Fruit fly (Drosophila melanogaster): Measurements from ENCODE around the gene path.

Gene path

DNA sequence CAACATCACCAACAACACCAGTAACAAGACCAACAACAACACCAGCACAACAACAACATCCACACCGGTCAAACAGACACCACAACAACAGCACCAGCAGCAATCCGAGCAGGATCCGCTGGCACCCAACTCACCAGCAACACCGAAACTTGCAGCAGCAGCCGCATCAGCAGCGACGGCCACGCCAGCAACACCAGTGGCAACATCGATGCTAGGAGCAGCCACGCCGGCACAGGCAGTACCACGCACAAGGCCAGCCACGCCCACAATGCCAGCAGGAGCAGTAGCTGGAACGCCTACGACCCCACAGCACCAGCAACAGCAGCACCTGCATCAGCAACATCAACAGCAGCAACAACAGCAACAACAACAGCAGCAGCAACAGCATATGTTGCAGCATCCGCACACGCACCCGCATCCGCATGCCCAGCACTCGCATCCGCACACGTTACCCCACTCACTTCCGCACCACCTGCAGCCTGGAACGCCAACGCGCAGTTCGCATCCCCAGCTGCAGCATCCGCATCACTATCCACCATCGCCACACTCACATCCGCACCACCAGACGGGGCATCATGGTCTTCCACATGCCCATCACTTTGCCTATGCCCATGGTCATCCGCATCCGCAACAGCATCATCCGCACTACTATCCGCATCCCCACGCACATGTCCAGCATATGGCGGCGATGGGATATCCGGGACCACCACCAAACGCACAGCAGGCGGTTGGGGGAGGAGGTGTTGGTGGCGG lies 33.8 kb downstream of the path start:
- TF ChIP-seq CrebA (GFP tag; optimal IDR thresholded peaks at IDR 0.05; ENCODE audit: borderline replicate concordance) (no peak), Dfd (GFP tag; optimal IDR thresholded peaks at IDR 0.05) (peak; percentile 92)

DNA sequence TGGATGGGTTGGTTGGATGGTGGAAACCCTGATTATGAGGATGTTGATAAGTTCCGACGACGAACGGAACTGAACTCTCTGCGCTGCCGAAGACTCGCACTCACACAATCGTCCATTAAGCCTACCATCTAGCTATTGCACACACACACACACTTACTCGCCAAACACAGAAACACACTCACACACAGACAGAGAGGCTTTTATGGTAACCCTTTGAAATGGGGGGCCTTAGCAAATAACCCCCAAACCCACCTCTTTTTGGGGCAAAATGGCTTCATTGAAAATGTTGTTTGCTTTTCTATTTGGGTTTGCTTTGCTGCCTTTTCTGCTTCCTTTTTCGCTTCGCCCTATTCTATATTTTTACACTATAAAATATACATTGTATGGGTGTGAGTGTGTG lies 36.0 kb downstream of the path start:
- TF ChIP-seq dmrt93B (GFP tag; optimal IDR thresholded peaks at IDR 0.05) = no peak
- TF ChIP-seq jim (GFP tag; optimal IDR thresholded peaks at IDR 0.05) = no peak
- TF ChIP-seq tai (GFP tag; optimal IDR thresholded peaks at IDR 0.05) = no peak
- TF ChIP-seq h (GFP tag; optimal IDR thresholded peaks at IDR 0.05) = no peak
- no peak for TF ChIP-seq br (GFP tag; optimal IDR thresholded peaks at IDR 0.05)
- no peak for TF ChIP-seq Abd-B (GFP tag; optimal IDR thresholded peaks at IDR 0.05)
- no peak for TF ChIP-seq Sp1 (GFP tag; optimal IDR thresholded peaks at IDR 0.05)
- no peak for TF ChIP-seq CG9705 (GFP tag; optimal IDR thresholded peaks at IDR 0.05)
- TF ChIP-seq Mio (GFP tag; optimal IDR thresholded peaks at IDR 0.05) = no peak
- TF ChIP-seq Hr83 (GFP tag; optimal IDR thresholded peaks at IDR 0.05; ENCODE audit: poor library complexity, severe bottlenecking) = no peak
- no peak for TF ChIP-seq rgr (GFP tag; optimal IDR thresholded peaks at IDR 0.05)
- TF ChIP-seq sv (GFP tag; optimal IDR thresholded peaks at IDR 0.05) = no peak
- no peak for TF ChIP-seq Hnf4 (GFP tag; optimal IDR thresholded peaks at IDR 0.05)
- no peak for TF ChIP-seq ey (GFP tag; optimal IDR thresholded peaks at IDR 0.05)
- TF ChIP-seq Dfd (GFP tag; optimal IDR thresholded peaks at IDR 0.05) = no peak

DNA sequence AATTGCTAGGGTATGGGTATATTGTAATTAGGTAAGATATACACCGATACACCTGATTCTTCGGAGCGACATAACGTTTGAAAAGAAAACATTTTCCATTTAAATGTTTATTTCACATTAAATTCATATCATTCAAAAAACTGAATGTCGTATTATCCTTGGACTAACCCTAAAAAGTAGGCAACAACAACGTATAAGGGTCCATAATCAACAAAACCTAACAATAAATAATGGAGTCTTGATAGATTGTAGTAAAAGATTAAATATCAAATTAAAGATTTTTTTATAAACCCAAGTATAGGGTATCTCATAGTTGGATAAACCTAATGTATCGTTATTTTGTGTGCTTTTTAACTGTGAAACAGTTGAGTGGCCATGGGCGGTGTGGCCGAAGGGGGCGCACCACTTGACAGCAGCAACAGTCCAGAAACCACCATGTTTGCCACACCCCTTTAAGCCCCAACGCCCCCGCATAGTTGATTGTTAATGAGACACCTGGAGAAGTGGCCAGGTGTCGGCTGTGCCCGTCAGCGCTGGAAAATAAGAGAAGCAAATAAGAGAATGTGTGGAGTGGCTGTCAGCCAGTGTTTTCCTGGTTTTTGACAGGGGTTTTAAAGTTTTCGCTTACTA lies 36.8 kb downstream of the path start:
- TF ChIP-seq HLH106 (tag; optimal IDR thresholded peaks at IDR 0.05) (no peak), OdsH (GFP tag; optimal IDR thresholded peaks at IDR 0.05) (peak; percentile 18), sage (GFP tag; optimal IDR thresholded peaks at IDR 0.05) (no peak), ey (GFP tag; optimal IDR thresholded peaks at IDR 0.05) (peak; percentile 30), Hnf4 (GFP tag; optimal IDR thresholded peaks at IDR 0.05) (no peak), jim (GFP tag; optimal IDR thresholded peaks at IDR 0.05) (no peak), psq (GFP tag; optimal IDR thresholded peaks at IDR 0.05) (peak; percentile 27), foxo (GFP tag; optimal IDR thresholded peaks at IDR 0.05) (peak in 1 of 2 experiments; percentile 6), Sp1 (GFP tag; optimal IDR thresholded peaks at IDR 0.05) (no peak)

DNA sequence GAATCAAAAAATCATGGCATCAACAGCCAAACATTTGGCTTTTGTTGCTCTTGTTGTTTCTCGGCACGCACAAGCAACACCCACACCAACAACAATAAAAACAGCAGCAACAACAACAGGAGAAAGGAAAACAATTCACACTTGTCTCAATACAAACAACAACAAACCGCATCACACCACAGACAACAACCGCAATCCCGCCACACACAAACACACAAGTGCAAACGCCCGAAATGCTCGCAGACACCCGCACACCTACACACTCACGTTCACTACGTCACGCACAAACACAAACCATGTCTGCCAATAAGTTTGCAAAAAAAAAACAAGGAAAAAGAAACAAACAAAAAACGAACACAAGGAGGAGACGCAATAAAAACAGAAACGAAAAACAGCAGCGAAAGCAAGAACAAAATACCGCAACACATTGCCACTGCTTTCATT lies 37.3 kb downstream of the path start:
- TF ChIP-seq Sp1 (GFP tag; optimal IDR thresholded peaks at IDR 0.05) (peak; percentile 58), usp (GFP tag; optimal IDR thresholded peaks at IDR 0.05) (no peak), psq (GFP tag; optimal IDR thresholded peaks at IDR 0.05) (peak; percentile 60), foxo (GFP tag; optimal IDR thresholded peaks at IDR 0.05) (peak in 1 of 2 experiments; percentile 26), HLH106 (tag; optimal IDR thresholded peaks at IDR 0.05) (no peak), Rel (GFP tag; optimal IDR thresholded peaks at IDR 0.05) (peak; percentile 68), Rel (tag; optimal IDR thresholded peaks at IDR 0.05) (no peak), h (GFP tag; optimal IDR thresholded peaks at IDR 0.05) (peak; percentile 28), Vsx2 (GFP tag; optimal IDR thresholded peaks at IDR 0.05; ENCODE audit: partially characterized antibody) (no peak)

DNA sequence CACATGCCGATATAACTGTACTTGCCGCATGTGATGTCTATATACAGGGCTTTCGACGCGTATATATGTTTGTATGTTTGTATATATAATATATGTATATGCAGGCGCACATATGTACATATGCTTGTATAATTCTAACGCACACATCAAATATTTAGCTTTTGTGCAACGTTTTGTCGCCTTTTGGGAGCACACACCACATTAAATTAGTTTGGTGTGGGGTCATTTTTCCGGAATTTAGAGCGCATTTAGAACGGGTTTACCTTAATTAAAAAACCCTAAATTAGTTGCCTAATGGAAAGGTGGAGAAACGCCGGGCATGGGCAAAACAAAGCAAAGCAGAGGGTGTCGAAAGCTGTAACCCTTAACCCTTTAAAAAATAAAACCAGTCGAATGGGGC lies 37.9 kb downstream of the path start:
- TF ChIP-seq dmrt93B (GFP tag; optimal IDR thresholded peaks at IDR 0.05) (no peak), CrebA (GFP tag; optimal IDR thresholded peaks at IDR 0.05; ENCODE audit: borderline replicate concordance) (no peak), Mio (GFP tag; optimal IDR thresholded peaks at IDR 0.05) (no peak), Rel (GFP tag; optimal IDR thresholded peaks at IDR 0.05) (no peak), Rel (tag; optimal IDR thresholded peaks at IDR 0.05) (no peak), HLH106 (tag; optimal IDR thresholded peaks at IDR 0.05) (no peak), fru (GFP tag; optimal IDR thresholded peaks at IDR 0.05) (no peak), brk (GFP tag; optimal IDR thresholded peaks at IDR 0.05) (no peak), sage (GFP tag; optimal IDR thresholded peaks at IDR 0.05) (no peak)

DNA sequence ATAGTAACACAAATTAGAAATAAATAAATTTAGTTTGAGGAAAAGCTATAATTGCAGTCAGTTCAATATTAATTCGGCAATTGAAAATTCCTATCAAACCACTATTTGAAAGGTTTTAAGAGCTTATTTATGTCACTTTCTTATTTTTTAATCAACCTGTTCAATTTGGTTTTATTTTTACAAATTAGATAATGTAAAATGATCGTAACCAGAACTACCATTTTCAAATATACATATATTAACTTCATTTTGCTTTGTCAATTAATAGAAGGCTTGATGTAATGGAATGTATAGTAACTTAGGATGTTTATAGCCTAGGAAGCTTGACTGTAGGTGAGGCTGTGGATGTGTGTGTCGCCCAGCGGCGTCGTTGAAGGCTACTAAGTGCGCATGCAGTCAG lies 38.5 kb downstream of the path start:
- TF ChIP-seq foxo (GFP tag; optimal IDR thresholded peaks at IDR 0.05) (no peak), fru (GFP tag; optimal IDR thresholded peaks at IDR 0.05) (peak; percentile 18)

Data from whole organism, wandering third instar larva.